Comparison of ENCODE assay signal across 1 worm cellular context in the genomic region with DNA sequence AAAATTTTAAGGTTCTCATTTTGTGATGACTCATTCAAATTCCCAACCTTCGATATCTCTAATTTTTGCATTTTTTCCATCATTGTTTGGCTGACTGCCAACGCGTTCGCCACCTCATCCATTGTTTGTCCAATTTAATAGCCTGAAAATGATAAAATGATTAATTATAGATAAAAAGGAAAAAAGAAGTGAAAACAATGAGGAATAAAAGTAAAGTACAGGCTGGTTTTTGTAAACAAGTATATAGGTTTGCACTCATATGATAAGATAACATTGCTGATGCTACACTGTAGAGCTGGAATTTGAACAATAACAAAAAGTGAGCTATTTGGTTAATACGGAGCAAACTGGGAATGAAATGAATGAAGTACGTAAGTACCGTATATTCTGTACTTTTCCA.
TF ChIP-seq lines count a peak whose summit lies in the region.

A gene (minus strand): TSS at position 149 of the 400 bp plus-strand sequence.

TF ChIP-seq in whole organism, L4 larva, 104 proteins besides CTCF, POLR2A, EP300 and RAD21 (continued from another document):
- no peak for TF ChIP-seq snpc-1.2 (GFP tag; IDR thresholded peaks at IDR 0.05; lab: Robert Waterston, UW)
- TF ChIP-seq dve-1 (tag; optimal IDR thresholded peaks at IDR 0.05; lab: Kevin White, UChicago; ENCODE audit: insufficient read depth): peak; percentile 75
- no peak for TF ChIP-seq unc-39 (tag; optimal IDR thresholded peaks at IDR 0.05; lab: Kevin White, UChicago)
- peak; percentile 74 for TF ChIP-seq php-3 (GFP tag; IDR thresholded peaks at IDR 0.05; lab: Robert Waterston, UW)
- no peak for TF ChIP-seq nhr-48 (tag; optimal IDR thresholded peaks at IDR 0.05; lab: Kevin White, UChicago)
- TF ChIP-seq nhr-102 (tag; optimal IDR thresholded peaks at IDR 0.05; lab: Kevin White, UChicago): no peak
- TF ChIP-seq F26F4.8 (GFP tag; conservative IDR thresholded peaks at IDR 0.05; lab: Robert Waterston, UW): no peak
- no peak for TF ChIP-seq nhr-42 (GFP tag; IDR thresholded peaks at IDR 0.05; lab: Robert Waterston, UW)
- no peak for TF ChIP-seq daf-8 (GFP tag; IDR thresholded peaks at IDR 0.05; lab: Robert Waterston, UW)
- no peak for TF ChIP-seq ctbp-1 (GFP tag; IDR thresholded peaks at IDR 0.05; lab: Robert Waterston, UW)
- TF ChIP-seq nhr-77 (tag; optimal IDR thresholded peaks at IDR 0.05; lab: Kevin White, UChicago): peak; percentile 21
- TF ChIP-seq arid-1 (GFP tag; conservative IDR thresholded peaks at IDR 0.05; lab: Robert Waterston, UW): no peak
- peak; percentile 29 for TF ChIP-seq nhr-28 (tag; optimal IDR thresholded peaks at IDR 0.05; lab: Kevin White, UChicago)
